Fruit fly (Drosophila melanogaster) whole organism, embryonic: Measurements from ENCODE around the gene GluClalpha.

Source experiments
- Ada2b ChIP-seq: fragments of 200-800 bp; sonication (Bioruptor generic); IDR thresholded peaks from 2 replicates; pipeline ENCODE4 v1.3.6; 2022; ENCODE audit warnings: missing biosample characterization, missing genetic modification characterization
- Bdp1 ChIP-seq: fragments of 200-800 bp; sonication (Bioruptor generic); optimal IDR thresholded peaks from 3 replicates; lab custom pipeline; 2016; ENCODE audit warnings: missing biosample characterization, missing genetic modification characterization
- BtbVII ChIP-seq: fragments of 200-800 bp; sonication (Bioruptor generic); optimal IDR thresholded peaks from 3 replicates; lab custom pipeline; 2017; ENCODE audit warnings: missing biosample characterization, mild to moderate bottlenecking, missing genetic modification characterization
- CG10959 ChIP-seq: fragments of 200-800 bp; sonication (Bioruptor generic); IDR thresholded peaks from 2 replicates; pipeline ENCODE4 v1.3.6; 2022; ENCODE audit warnings: missing biosample characterization, missing genetic modification characterization
- CG11398 ChIP-seq: fragments of 200-800 bp; sonication (Bioruptor generic); optimal IDR thresholded peaks from 2 replicates; lab custom pipeline; 2016; ENCODE audit warnings: missing biosample characterization, missing genetic modification characterization
- CG11456 ChIP-seq: fragments of 200-800 bp; sonication (Bioruptor generic); IDR thresholded peaks from 3 replicates; pipeline ENCODE4 v1.3.6; 2022; ENCODE audit warnings: missing biosample characterization, missing genetic modification characterization
- CG11504 ChIP-seq: fragments of 200-800 bp; sonication (Bioruptor generic); optimal IDR thresholded peaks from 3 replicates; lab custom pipeline; 2019; ENCODE audit warnings: missing biosample characterization, mild to moderate bottlenecking, missing genetic modification characterization, moderate library complexity
- CG13894 ChIP-seq: fragments of 200-800 bp; sonication (Bioruptor generic); optimal IDR thresholded peaks from 3 replicates; lab custom pipeline; 2018; ENCODE audit warnings: missing biosample characterization, mild to moderate bottlenecking, missing genetic modification characterization, moderate library complexity
- CG15601 ChIP-seq: fragments of 200-800 bp; sonication (Bioruptor generic); optimal IDR thresholded peaks from 3 replicates; lab custom pipeline; 2019; ENCODE audit warnings: missing biosample characterization, mild to moderate bottlenecking, missing genetic modification characterization, moderate library complexity
- CG16813 ChIP-seq: fragments of 200-800 bp; sonication (Bioruptor generic); IDR thresholded peaks from 3 replicates; pipeline ENCODE4 v1.3.6; 2022; ENCODE audit warnings: missing biosample characterization, missing genetic modification characterization; ENCODE audit not compliant: partially characterized antibody
- CG16863 ChIP-seq: fragments of 200-800 bp; sonication (Bioruptor generic); optimal IDR thresholded peaks from 3 replicates; lab custom pipeline; 2016; ENCODE audit warnings: missing biosample characterization, missing genetic modification characterization
- CG17385 ChIP-seq: fragments of 200-800 bp; sonication (Bioruptor generic); optimal IDR thresholded peaks from 3 replicates; lab custom pipeline; 2018; ENCODE audit warnings: missing biosample characterization, mild to moderate bottlenecking, missing genetic modification characterization
- CG18262 ChIP-seq: fragments of 200-800 bp; optimal IDR thresholded peaks from 3 replicates; lab custom pipeline; 2019; ENCODE audit warnings: missing biosample characterization, mild to moderate bottlenecking, missing genetic modification characterization, moderate library complexity
- CG18476 ChIP-seq: fragments of 200-800 bp; sonication (Bioruptor generic); optimal IDR thresholded peaks from 2 replicates; lab custom pipeline; 2016; ENCODE audit warnings: missing biosample characterization, mild to moderate bottlenecking, missing genetic modification characterization
- CG2202 ChIP-seq: fragments of 200-800 bp; sonication (Bioruptor generic); optimal IDR thresholded peaks from 2 replicates; lab custom pipeline; 2018; ENCODE audit warnings: missing biosample characterization, mild to moderate bottlenecking, missing genetic modification characterization
- CG3163 ChIP-seq: fragments of 200-800 bp; sonication (Bioruptor generic); optimal IDR thresholded peaks from 3 replicates; lab custom pipeline; 2016; ENCODE audit warnings: missing biosample characterization, missing genetic modification characterization
- CG4617 ChIP-seq: fragments of 200-800 bp; sonication (Bioruptor generic); optimal IDR thresholded peaks from 3 replicates; lab custom pipeline; 2016; ENCODE audit warnings: missing biosample characterization, missing genetic modification characterization, borderline replicate concordance
- CG6175 ChIP-seq: fragments of 200-800 bp; sonication (Bioruptor generic); IDR thresholded peaks from 3 replicates; pipeline ENCODE4 v1.3.6; 2022; ENCODE audit warnings: missing biosample characterization, missing genetic modification characterization
- CG6765 ChIP-seq: fragments of 200-800 bp; sonication (Bioruptor generic); optimal IDR thresholded peaks from 3 replicates; lab custom pipeline; 2017; ENCODE audit warnings: missing biosample characterization, mild to moderate bottlenecking, missing genetic modification characterization
- CrebB ChIP-seq: fragments of 200-800 bp; sonication (Bioruptor generic); optimal IDR thresholded peaks from 3 replicates; lab custom pipeline; 2018; ENCODE audit warnings: missing biosample characterization, mild to moderate bottlenecking, missing genetic modification characterization
- D ChIP-seq, 2 experiments: fragments of 200-800 bp in 1 of 2; fragments of >200 bp in 1 of 2; sonication (Bioruptor generic) in 1 of 2; optimal IDR thresholded peaks; 2 replicates in 1 of 2; 3 replicates in 1 of 2; lab custom pipeline; 2017; ENCODE audit warnings: mild to moderate bottlenecking in 1 of 2, missing biosample characterization in 1 of 2, missing genetic modification characterization in 1 of 2, missing genetic modification reagents in 1 of 2
- Doc3 ChIP-seq: fragments of 200-800 bp; sonication (Bioruptor generic); IDR thresholded peaks from 3 replicates; pipeline ENCODE4 v1.3.6; 2022; ENCODE audit warnings: missing biosample characterization, missing genetic modification characterization; ENCODE audit not compliant: partially characterized antibody
- Elba2 ChIP-seq: fragments of 200-800 bp; sonication (Bioruptor generic); optimal IDR thresholded peaks from 3 replicates; lab custom pipeline; 2016; ENCODE audit warnings: missing biosample characterization, missing genetic modification characterization
- GATAe ChIP-seq: fragments of 200-800 bp; sonication (Bioruptor generic); conservative IDR thresholded peaks from 2 replicates; pipeline ENCODE4 v1.3.6; 2022; ENCODE audit warnings: missing biosample characterization, missing genetic modification characterization
- Lim3 ChIP-seq: fragments of 200-800 bp; sonication (Bioruptor generic); IDR thresholded peaks from 2 replicates; pipeline ENCODE4 v1.3.6; 2022; ENCODE audit warnings: missing biosample characterization, missing genetic modification characterization
- Med ChIP-seq: fragments of 200-800 bp; sonication (Bioruptor generic); peaks from one replicate; lab custom pipeline; 2016; ENCODE audit warnings: missing biosample characterization, missing genetic modification characterization, mild to moderate bottlenecking, inconsistent platforms, moderate library complexity
- Mrtf ChIP-seq: fragments of 200-800 bp; sonication (Bioruptor generic); IDR thresholded peaks from 3 replicates; pipeline ENCODE4 v1.3.6; 2022; ENCODE audit warnings: missing biosample characterization, missing genetic modification characterization
- Oli ChIP-seq: fragments of 200-800 bp; sonication (Bioruptor generic); optimal IDR thresholded peaks from 2 replicates; lab custom pipeline; 2018; ENCODE audit warnings: missing biosample characterization, mild to moderate bottlenecking, missing genetic modification characterization, moderate library complexity
- Opbp ChIP-seq: fragments of 200-800 bp; sonication (Bioruptor generic); IDR thresholded peaks from 3 replicates; pipeline ENCODE4 v1.3.6; 2022; ENCODE audit warnings: missing biosample characterization, missing genetic modification characterization; ENCODE audit not compliant: partially characterized antibody
- Spps ChIP-seq: fragments of 200-800 bp; sonication (Bioruptor generic); optimal IDR thresholded peaks from 2 replicates; lab custom pipeline; 2018; ENCODE audit warnings: missing biosample characterization, mild to moderate bottlenecking, missing genetic modification characterization
- Sry-δ ChIP-seq: fragments of 200-800 bp; sonication (Bioruptor generic); optimal IDR thresholded peaks from 2 replicates; lab custom pipeline; 2016; ENCODE audit warnings: missing biosample characterization, missing genetic modification characterization
- Vsx1 ChIP-seq: fragments of 200-800 bp; sonication (Bioruptor generic); optimal IDR thresholded peaks from 2 replicates; lab custom pipeline; 2017; ENCODE audit warnings: missing biosample characterization, mild to moderate bottlenecking, missing genetic modification characterization, missing genetic modification reagents
- ash1 ChIP-seq: fragments of 200-800 bp; sonication (Bioruptor generic); optimal IDR thresholded peaks from 2 replicates; lab custom pipeline; 2018; ENCODE audit warnings: missing biosample characterization, mild to moderate bottlenecking, missing genetic modification characterization
- eyg ChIP-seq: fragments of 200-800 bp; sonication (Bioruptor generic); optimal IDR thresholded peaks from 3 replicates; lab custom pipeline; 2016; ENCODE audit warnings: missing biosample characterization, missing genetic modification characterization
- fd102C ChIP-seq: fragments of 200-800 bp; sonication (Bioruptor generic); optimal IDR thresholded peaks from 2 replicates; lab custom pipeline; 2018; ENCODE audit warnings: missing biosample characterization, mild to moderate bottlenecking, missing genetic modification characterization, moderate library complexity
- gce ChIP-seq: fragments of 200-800 bp; sonication (Bioruptor generic); IDR thresholded peaks from 3 replicates; pipeline ENCODE4 v1.3.6; 2022; ENCODE audit warnings: missing biosample characterization, missing genetic modification characterization
- grau ChIP-seq: fragments of 200-800 bp; optimal IDR thresholded peaks from 3 replicates; lab custom pipeline; 2019; ENCODE audit warnings: missing biosample characterization, mild to moderate bottlenecking, missing genetic modification characterization, moderate library complexity
- ham ChIP-seq: fragments of 200-800 bp; sonication (Bioruptor generic); IDR thresholded peaks from 2 replicates; pipeline ENCODE4 v1.3.6; 2022; ENCODE audit warnings: missing biosample characterization, missing genetic modification characterization
- hb ChIP-seq: fragments of 200-800 bp; sonication (Bioruptor generic); IDR thresholded peaks from 3 replicates; pipeline ENCODE4 v1.3.6; 2022; ENCODE audit warnings: missing biosample characterization, missing genetic modification characterization; ENCODE audit not compliant: partially characterized antibody
- hth ChIP-seq: fragments of >200 bp; optimal IDR thresholded peaks from 2 replicates; lab custom pipeline; 2017; ENCODE audit warnings: inconsistent platforms
- inv ChIP-seq: fragments of 200-800 bp; sonication (Bioruptor generic); IDR thresholded peaks from 2 replicates; pipeline ENCODE4 v1.3.6; 2022; ENCODE audit warnings: missing biosample characterization, missing genetic modification characterization; ENCODE audit not compliant: partially characterized antibody
- nerfin-2 ChIP-seq: fragments of 200-800 bp; sonication (Bioruptor generic); IDR thresholded peaks from 2 replicates; pipeline ENCODE4 v1.3.6; 2022; ENCODE audit warnings: missing biosample characterization, missing genetic modification characterization; ENCODE audit not compliant: partially characterized antibody
- otp ChIP-seq: fragments of 200-800 bp; sonication (Bioruptor generic); IDR thresholded peaks from 3 replicates; pipeline ENCODE4, ENCODE4 v1.3.6; 2022; ENCODE audit warnings: missing biosample characterization, missing genetic modification characterization
- p53 ChIP-seq: fragments of 200-800 bp; sonication (Bioruptor generic); optimal IDR thresholded peaks from 2 replicates; lab custom pipeline; 2016; ENCODE audit warnings: missing biosample characterization, missing genetic modification characterization
- sr ChIP-seq: fragments of 200-800 bp; sonication (Bioruptor generic); IDR thresholded peaks from 3 replicates; pipeline ENCODE4 v1.3.6; 2022; ENCODE audit warnings: missing biosample characterization, missing genetic modification characterization
- trem ChIP-seq: fragments of 200-800 bp; optimal IDR thresholded peaks from 3 replicates; lab custom pipeline; 2019; ENCODE audit warnings: missing biosample characterization, mild to moderate bottlenecking, missing genetic modification characterization, moderate library complexity
- ttk ChIP-seq: fragments of 200-800 bp; sonication (Bioruptor generic); IDR thresholded peaks from 2 replicates; pipeline ENCODE4 v2.1.2; 2022; ENCODE audit warnings: missing biosample characterization, missing genetic modification characterization
- twi ChIP-seq: fragments of 200-800 bp; optimal IDR thresholded peaks from 2 replicates; lab custom pipeline; 2019; ENCODE audit warnings: missing biosample characterization, mild to moderate bottlenecking, missing genetic modification characterization, moderate library complexity
- vnd ChIP-seq: fragments of 200-800 bp; sonication (Bioruptor generic); IDR thresholded peaks from 3 replicates; pipeline ENCODE4 v1.3.6; 2022; ENCODE audit warnings: missing biosample characterization, missing genetic modification characterization; ENCODE audit not compliant: partially characterized antibody
- z ChIP-seq: fragments of 200-800 bp; sonication (Bioruptor generic); IDR thresholded peaks from 3 replicates; pipeline ENCODE4 v1.3.6; 2022; ENCODE audit warnings: missing biosample characterization, missing genetic modification characterization
- zf30C ChIP-seq: fragments of 200-800 bp; sonication (Bioruptor generic); optimal IDR thresholded peaks from 3 replicates; lab custom pipeline; 2018; ENCODE audit warnings: missing biosample characterization, mild to moderate bottlenecking, missing genetic modification characterization

Gene GluClalpha

dm6 chr3R:19802508-19802907 is 72.0 kb downstream of the GluClalpha start (continued):
- TF ChIP-seq Spps (tag; lab: Kevin White, UChicago) (no peak), Ada2b (GFP tag; lab: Robert Waterston, UW) (no peak), Sry-δ (GFP tag; lab: Kevin White, UChicago) (no peak), D (optimal IDR thresholded peaks at IDR 0.05; lab: Kevin White, UChicago) (no peak), D (GFP tag; optimal IDR thresholded peaks at IDR 0.05; lab: Kevin White, UChicago) (no peak), hb (peak; percentile 74), ash1 (GFP tag; lab: Kevin White, UChicago) (no peak), CG16813 (peak; percentile 89), ttk (no peak), zf30C (GFP tag; lab: Kevin White, UChicago) (no peak), nerfin-2 (GFP tag; lab: Robert Waterston, UW) (peak; percentile 83), CG18476 (GFP tag; lab: Kevin White, UChicago) (no peak), p53 (GFP tag; lab: Kevin White, UChicago) (no peak), CG6765 (GFP tag; lab: Kevin White, UChicago) (no peak), Elba2 (GFP tag; lab: Kevin White, UChicago) (no peak), CG4617 (no peak), BtbVII (no peak), vnd (GFP tag; lab: Robert Waterston, UW) (peak; percentile 65), CrebB (tag; lab: Kevin White, UChicago) (no peak), ham (GFP tag; lab: Robert Waterston, UW) (no peak), GATAe (no peak), gce (no peak), Doc3 (GFP tag; lab: Robert Waterston, UW) (0 out of 3 replicates have a peak, but pooled peaks have one; percentile 25), fd102C (GFP tag; lab: Kevin White, UChicago) (no peak), CG13894 (tag; lab: Kevin White, UChicago) (no peak), eyg (GFP tag; lab: Kevin White, UChicago) (no peak), trem (tag; lab: Kevin White, UChicago) (no peak), inv (GFP tag; lab: Robert Waterston, UW) (peak; percentile 34; the same call in 1 of the 2 replicates), CG17385 (GFP tag; lab: Kevin White, UChicago) (no peak), otp (no peak), Lim3 (GFP tag; lab: Robert Waterston, UW) (no peak), Mrtf (no peak), CG16863 (GFP tag; lab: Kevin White, UChicago) (no peak), CG11456 (no peak), sr (no peak), CG18262 (tag; lab: Kevin White, UChicago) (no peak), CG11398 (GFP tag; lab: Kevin White, UChicago) (no peak), Opbp (GFP tag; lab: Robert Waterston, UW) (peak; percentile 90), twi (no peak), Oli (tag; lab: Kevin White, UChicago) (no peak), CG2202 (tag; lab: Kevin White, UChicago) (no peak), Bdp1 (GFP tag; lab: Kevin White, UChicago) (peak; percentile 99), z (GFP tag; lab: Robert Waterston, UW) (no peak), Vsx1 (no peak), CG11504 (tag; lab: Kevin White, UChicago) (no peak), CG6175 (GFP tag; lab: Robert Waterston, UW) (no peak), CG3163 (no peak), hth (lab: Kevin White, UChicago) (no peak), grau (tag; lab: Kevin White, UChicago) (no peak), CG15601 (tag; lab: Kevin White, UChicago) (no peak), Med (GFP tag; lab: Kevin White, UChicago) (peak; percentile 79), CG10959 (GFP tag; lab: Robert Waterston, UW) (no peak)
